Fruit fly (Drosophila melanogaster): ENCODE data around the gene Gss2.

The Gss2 gene

DNA sequence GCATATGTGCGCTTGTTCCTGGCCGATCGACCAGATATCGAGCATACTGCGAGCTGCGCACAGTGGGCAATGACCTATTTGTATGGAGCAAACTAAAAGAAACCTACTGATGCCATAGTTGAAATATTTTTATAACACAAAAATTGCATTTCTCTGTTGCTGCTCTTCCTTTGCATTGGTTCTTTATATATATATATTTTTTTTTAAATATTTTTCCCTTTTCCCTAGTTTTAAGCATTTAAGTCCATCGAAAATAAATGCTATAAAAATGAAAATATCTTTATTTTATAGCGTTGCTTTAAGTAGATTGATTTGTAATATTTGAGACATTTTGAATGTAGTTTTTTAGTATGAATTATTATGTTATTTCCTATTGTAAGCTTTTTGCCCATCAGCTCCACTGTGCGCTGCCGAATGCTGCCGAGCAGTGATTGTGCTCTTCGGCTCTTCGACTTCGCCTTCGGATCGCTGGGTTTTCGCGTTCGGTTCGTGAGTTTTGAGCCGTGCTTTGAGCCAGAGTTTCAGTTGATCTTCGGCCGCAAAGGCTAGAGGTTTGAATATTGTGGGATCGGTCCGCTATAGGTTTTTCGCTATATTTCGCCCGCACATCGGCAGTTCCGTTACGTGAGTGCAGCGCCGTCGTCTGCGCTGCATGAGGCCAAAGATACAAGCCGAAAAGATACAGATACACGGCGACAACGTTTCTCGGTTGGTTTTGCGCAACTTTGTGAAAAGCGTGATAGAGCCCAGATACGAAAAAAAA, 11.6 kb downstream of the Gss2 start, which contains the start of gene CG6847 (continued):
- peak; percentile 40 for TF ChIP-seq HHEX (GFP tag; optimal IDR thresholded peaks at IDR 0.05)
- no peak for TF ChIP-seq dimm (GFP tag; IDR thresholded peaks at IDR 0.05)
- TF ChIP-seq croc (GFP tag; conservative IDR thresholded peaks at IDR 0.05), result peak; percentile 46
- no peak for TF ChIP-seq fru (optimal IDR thresholded peaks at IDR 0.05)
- TF ChIP-seq CG13123 (GFP tag; optimal IDR thresholded peaks at IDR 0.05), result peak; percentile 4
- TF ChIP-seq Rfx (GFP tag; IDR thresholded peaks at IDR 0.05), result peak; percentile 64
- TF ChIP-seq Oaz (GFP tag; IDR thresholded peaks at IDR 0.05), result no peak; the same call in 1 of the 2 replicates
- peak; percentile 54 for TF ChIP-seq CG1529 (GFP tag; optimal IDR thresholded peaks at IDR 0.05)
- no peak for TF ChIP-seq emc (GFP tag; optimal IDR thresholded peaks at IDR 0.05)
- TF ChIP-seq tap (tag; optimal IDR thresholded peaks at IDR 0.05), result no peak
- no peak for TF ChIP-seq ap (GFP tag; IDR thresholded peaks at IDR 0.05)
- TF ChIP-seq CG14667 (GFP tag; IDR thresholded peaks at IDR 0.05), result peak; percentile 46; the same call in 1 of the 2 replicates
- peak; percentile 37 for TF ChIP-seq cwo (GFP tag; optimal IDR thresholded peaks at IDR 0.05)
- TF ChIP-seq Antp (GFP tag; optimal IDR thresholded peaks at IDR 0.05), result no peak
- TF ChIP-seq mirr (GFP tag; optimal IDR thresholded peaks at IDR 0.05), result no peak
- no peak for TF ChIP-seq CG10321 (GFP tag; IDR thresholded peaks at IDR 0.05)
- TF ChIP-seq tll (GFP tag; optimal IDR thresholded peaks at IDR 0.05), result no peak
- no peak for TF ChIP-seq GATAe (GFP tag; conservative IDR thresholded peaks at IDR 0.05)
- no peak for TF ChIP-seq CG12769 (tag; optimal IDR thresholded peaks at IDR 0.05)
- TF ChIP-seq Ssrp (tag; optimal IDR thresholded peaks at IDR 0.05), result peak; percentile 83
- TF ChIP-seq CG11696 (GFP tag; IDR thresholded peaks at IDR 0.05), result 0 out of 2 replicates have a peak, but pooled peaks have one; percentile 21
- TF ChIP-seq CG6765 (GFP tag; optimal IDR thresholded peaks at IDR 0.05), result no peak
- TF ChIP-seq CG12071 (GFP tag; optimal IDR thresholded peaks at IDR 0.05), result no peak
- TF ChIP-seq ci (GFP tag; IDR thresholded peaks at IDR 0.05), result 0 out of 3 replicates have a peak, but pooled peaks have one; percentile 47
- peak; percentile 22 for TF ChIP-seq CG13296 (GFP tag; optimal IDR thresholded peaks at IDR 0.05)
- TF ChIP-seq fu2 (GFP tag; optimal IDR thresholded peaks at IDR 0.05), result no peak
- peak; percentile 61 for TF ChIP-seq CG13424 (tag; optimal IDR thresholded peaks at IDR 0.05)
- peak; percentile 69 for TF ChIP-seq gcm (GFP tag; optimal IDR thresholded peaks at IDR 0.05)
- no peak for TF ChIP-seq D (optimal IDR thresholded peaks at IDR 0.05)
- TF ChIP-seq D (GFP tag; optimal IDR thresholded peaks at IDR 0.05), result peak; percentile 54
- TF ChIP-seq gfzf (GFP tag; optimal IDR thresholded peaks at IDR 0.05), result no peak
- TF ChIP-seq Fer2 (tag; optimal IDR thresholded peaks at IDR 0.05), result peak; percentile 9
- TF ChIP-seq HLH3B (GFP tag; IDR thresholded peaks at IDR 0.05), result no peak; the same call in 1 of the 2 replicates
- peak; percentile 8 for TF ChIP-seq CG15696 (tag; optimal IDR thresholded peaks at IDR 0.05)
- peak; percentile 17; the same call in 1 of the 2 replicates for TF ChIP-seq Ada2b (GFP tag; IDR thresholded peaks at IDR 0.05)
- TF ChIP-seq Jarid2 (GFP tag; optimal IDR thresholded peaks at IDR 0.05), result peak; percentile 60
- TF ChIP-seq Awh (GFP tag; IDR thresholded peaks at IDR 0.05), result no peak
- peak; percentile 49 for TF ChIP-seq CG10431 (GFP tag; optimal IDR thresholded peaks at IDR 0.05)
- TF ChIP-seq CG8765 (GFP tag; IDR thresholded peaks at IDR 0.05), result no peak
- TF ChIP-seq CG11456 (GFP tag; IDR thresholded peaks at IDR 0.05), result peak; percentile 53; the same call in 1 of the 3 replicates
- TF ChIP-seq BEAF-32 (GFP tag; optimal IDR thresholded peaks at IDR 0.05), result no peak
- TF ChIP-seq Taf1 (GFP tag; IDR thresholded peaks at IDR 0.05), result no peak
- no peak for TF ChIP-seq Gug (GFP tag; IDR thresholded peaks at IDR 0.05)
- TF ChIP-seq sc (optimal IDR thresholded peaks at IDR 0.05), result no peak
- TF ChIP-seq sc (GFP tag; optimal IDR thresholded peaks at IDR 0.05), result peak; percentile 64
- TF ChIP-seq CG9727 (GFP tag; optimal IDR thresholded peaks at IDR 0.05), result peak; percentile 58
- TF ChIP-seq ems (GFP tag; optimal IDR thresholded peaks at IDR 0.05), result peak; percentile 11
- TF ChIP-seq bsh (GFP tag; optimal IDR thresholded peaks at IDR 0.05), result peak; percentile 67 to 71
- TF ChIP-seq cas (GFP tag; IDR thresholded peaks at IDR 0.05), result no peak
- no peak for TF ChIP-seq Dip3 (GFP tag; optimal IDR thresholded peaks at IDR 0.05)
